Fruit fly (Drosophila melanogaster) whole organism, pupa: ENCODE measurements around the gene CG45071.
A peak's percentile ranks its signal among the peaks of the same experiment; 100 is the strongest.

ENCODE experiments used
- CG10348 ChIP-seq: fragments of 200-800 bp; sonication (Bioruptor generic); IDR thresholded peaks from 2 replicates; pipeline ENCODE4 v1.3.6; 2022; ENCODE audit warnings: missing biosample characterization, missing genetic modification characterization
- CG12605 ChIP-seq: fragments of 200-800 bp; sonication (Bioruptor generic); IDR thresholded peaks from 2 replicates; pipeline ENCODE4 v1.3.6; 2022; ENCODE audit warnings: missing biosample characterization, missing genetic modification characterization
- CG13204 ChIP-seq: fragments of 200-800 bp; sonication (Bioruptor generic); optimal IDR thresholded peaks from 2 replicates; lab custom pipeline; 2018; ENCODE audit warnings: missing biosample characterization, mild to moderate bottlenecking, missing genetic modification characterization, moderate library complexity
- CG14655 ChIP-seq: fragments of 200-800 bp; sonication (Bioruptor generic); optimal IDR thresholded peaks from 3 replicates; lab custom pipeline; 2017; ENCODE audit warnings: mild to moderate bottlenecking, missing biosample characterization, missing genetic modification reagents, missing genetic modification characterization
- CG15710 ChIP-seq: fragments of 200-800 bp; sonication (Bioruptor generic); optimal IDR thresholded peaks from 2 replicates; lab custom pipeline; 2018; ENCODE audit warnings: missing biosample characterization, mild to moderate bottlenecking, missing genetic modification characterization, moderate library complexity
- CG17806 ChIP-seq: fragments of 200-800 bp; sonication (Bioruptor generic); optimal IDR thresholded peaks from 2 replicates; lab custom pipeline; 2018; ENCODE audit warnings: missing biosample characterization, mild to moderate bottlenecking, missing genetic modification characterization, moderate library complexity
- CG32121 ChIP-seq: fragments of 200-800 bp; sonication (Bioruptor generic); IDR thresholded peaks from 2 replicates; pipeline ENCODE4 v1.3.6; 2022; ENCODE audit warnings: missing biosample characterization, missing genetic modification characterization
- CG34367 ChIP-seq: fragments of 200-800 bp; sonication (Bioruptor generic); optimal IDR thresholded peaks from 2 replicates; lab custom pipeline; 2018; ENCODE audit warnings: missing biosample characterization, mild to moderate bottlenecking, missing genetic modification characterization
- CG4496 ChIP-seq: fragments of 200-800 bp; sonication (Bioruptor generic); IDR thresholded peaks from 3 replicates; pipeline ENCODE4 v1.3.6; 2022; ENCODE audit warnings: missing biosample characterization, missing genetic modification characterization
- CG8159 ChIP-seq: fragments of 200-800 bp; sonication (Bioruptor generic); optimal IDR thresholded peaks from 3 replicates; lab custom pipeline; 2018; ENCODE audit warnings: missing biosample characterization, mild to moderate bottlenecking, missing genetic modification characterization, moderate library complexity
- CG8301 ChIP-seq: fragments of 200-800 bp; sonication (Bioruptor generic); optimal IDR thresholded peaks from 2 replicates; lab custom pipeline; 2018; ENCODE audit warnings: missing biosample characterization, mild to moderate bottlenecking, missing genetic modification characterization
- CG9948 ChIP-seq: fragments of 200-800 bp; sonication (Bioruptor generic); optimal IDR thresholded peaks from 2 replicates; lab custom pipeline; 2018; ENCODE audit warnings: missing biosample characterization, mild to moderate bottlenecking, missing genetic modification characterization, moderate library complexity
- D1 ChIP-seq: fragments of 200-800 bp; sonication (Bioruptor generic); optimal IDR thresholded peaks from 2 replicates; lab custom pipeline; 2018; ENCODE audit warnings: missing biosample characterization, mild to moderate bottlenecking, missing genetic modification characterization, moderate library complexity
- EcR ChIP-seq: fragments of 200-800 bp; sonication (Bioruptor generic); optimal IDR thresholded peaks from 3 replicates; lab custom pipeline; 2019; ENCODE audit warnings: missing biosample characterization, missing genetic modification characterization, mild to moderate bottlenecking, moderate library complexity, missing genetic modification reagents
- Ets98B ChIP-seq: fragments of 200-800 bp; sonication (Bioruptor generic); IDR thresholded peaks from 2 replicates; pipeline ENCODE4 v1.3.6; 2022; ENCODE audit warnings: missing biosample characterization, missing genetic modification characterization
- Pif1A ChIP-seq: fragments of 200-800 bp; sonication (Bioruptor generic); optimal IDR thresholded peaks from 3 replicates; lab custom pipeline; 2016; ENCODE audit warnings: missing biosample characterization, missing genetic modification characterization
- Pif1B ChIP-seq: fragments of 200-800 bp; sonication (Bioruptor generic); optimal IDR thresholded peaks from 3 replicates; lab custom pipeline; 2016; ENCODE audit warnings: missing biosample characterization, missing genetic modification characterization
- Snoo ChIP-seq: fragments of 200-800 bp; sonication (Bioruptor generic); optimal IDR thresholded peaks from 3 replicates; lab custom pipeline; 2017; ENCODE audit warnings: missing biosample characterization, mild to moderate bottlenecking, missing genetic modification characterization, inconsistent platforms
- fd96Ca ChIP-seq: fragments of 200-800 bp; sonication (Bioruptor generic); IDR thresholded peaks from 3 replicates; pipeline ENCODE4 v1.3.6; 2022; ENCODE audit warnings: missing biosample characterization, missing genetic modification characterization
- gl ChIP-seq: fragments of 200-800 bp; sonication (Bioruptor generic); optimal IDR thresholded peaks from 2 replicates; lab custom pipeline; 2018; ENCODE audit warnings: missing biosample characterization, mild to moderate bottlenecking, missing genetic modification characterization
- rn ChIP-seq: fragments of 200-800 bp; sonication (Bioruptor generic); IDR thresholded peaks from 2 replicates; pipeline ENCODE4 v1.3.6; 2022; ENCODE audit warnings: missing biosample characterization, missing genetic modification characterization

The CG45071 gene

DNA sequence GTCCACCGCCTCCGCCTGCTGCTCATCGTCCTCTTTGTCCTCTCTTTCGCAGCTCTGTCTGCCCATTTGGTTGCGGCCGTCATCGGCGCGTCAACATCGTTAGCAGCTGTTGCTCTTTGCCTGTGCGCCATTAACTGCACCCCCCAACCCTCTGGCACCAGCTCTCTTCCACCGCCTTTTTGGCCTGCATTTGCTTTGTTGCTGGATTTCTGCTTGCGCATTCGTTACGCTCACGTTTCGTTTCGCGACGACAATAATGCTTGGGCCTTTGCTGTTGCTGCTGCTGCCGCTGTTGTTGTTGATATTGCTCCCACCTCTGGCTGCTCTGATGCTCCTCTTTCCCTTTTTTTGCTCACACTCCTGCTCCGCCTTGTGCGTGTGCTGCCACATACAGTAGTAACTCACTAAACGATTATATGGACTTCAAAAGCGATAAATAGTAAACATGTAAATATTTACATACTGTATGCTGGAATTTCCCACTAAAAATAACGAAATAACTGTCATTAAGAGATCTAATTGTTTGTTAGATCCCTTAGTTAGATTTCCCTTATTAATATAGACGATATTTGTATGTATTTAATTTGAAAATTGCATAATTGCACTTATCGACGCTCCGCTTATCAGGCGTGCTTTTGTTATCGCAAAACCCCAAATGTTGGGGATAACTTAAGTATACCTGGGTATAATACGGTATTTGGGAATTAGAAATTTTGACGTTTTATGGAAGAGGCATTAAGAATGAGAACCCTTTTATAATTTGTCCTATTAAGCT is 3.9 kb upstream of the CG45071 start:
- TF ChIP-seq D1 (tag; lab: Kevin White, UChicago), result peak; percentile 12
- no peak for TF ChIP-seq rn (GFP tag; lab: Robert Waterston, UW)
- TF ChIP-seq CG17806 (tag; lab: Kevin White, UChicago), result peak; percentile 25
- TF ChIP-seq fd96Ca (GFP tag; lab: Robert Waterston, UW), result peak; percentile 25; the same call in 1 of the 3 replicates
- peak; percentile 99 for TF ChIP-seq CG13204 (GFP tag; lab: Kevin White, UChicago)
- TF ChIP-seq CG32121 (GFP tag; lab: Robert Waterston, UW), result peak; percentile 60
- TF ChIP-seq CG14655 (GFP tag; lab: Kevin White, UChicago), result peak; percentile 2
- TF ChIP-seq CG12605 (GFP tag; lab: Robert Waterston, UW), result no peak; the same call in 1 of the 2 replicates
- TF ChIP-seq CG34367 (tag; lab: Kevin White, UChicago), result peak; percentile 5
- TF ChIP-seq EcR, result peak; percentile 83
- peak; percentile 7 for TF ChIP-seq CG9948 (tag; lab: Kevin White, UChicago)
- no peak for TF ChIP-seq Pif1A (GFP tag; lab: Kevin White, UChicago)
- TF ChIP-seq Ets98B (GFP tag; lab: Robert Waterston, UW), result peak; percentile 47; the same call in 1 of the 2 replicates
- peak; percentile 71; the same call in 2 of the 3 replicates for TF ChIP-seq CG4496 (GFP tag; lab: Robert Waterston, UW)
- TF ChIP-seq gl (tag; lab: Kevin White, UChicago), result peak; percentile 8
- TF ChIP-seq CG8159 (tag; lab: Kevin White, UChicago), result peak; percentile 52
- no peak for TF ChIP-seq Pif1B (GFP tag; lab: Kevin White, UChicago)
- peak; percentile 22 for TF ChIP-seq Snoo (tag; lab: Kevin White, UChicago)
- 0 out of 2 replicates have a peak, but pooled peaks have one; percentile 7 for TF ChIP-seq CG10348
- TF ChIP-seq CG15710 (tag; lab: Kevin White, UChicago), result peak; percentile 37
- TF ChIP-seq CG8301 (tag; lab: Kevin White, UChicago), result peak; percentile 18

dm6 chr3L:15102669-15103309 is 2.9 kb upstream of the CG45071 start:
- peak; percentile 96 for TF ChIP-seq CG13204 (GFP tag; lab: Kevin White, UChicago)
- peak; percentile 49 for TF ChIP-seq CG15710 (tag; lab: Kevin White, UChicago)
- TF ChIP-seq CG12605 (GFP tag; lab: Robert Waterston, UW), result no peak
- peak; percentile 25 for TF ChIP-seq CG9948 (tag; lab: Kevin White, UChicago)
- peak; percentile 5 for TF ChIP-seq Pif1A (GFP tag; lab: Kevin White, UChicago)
- peak; percentile 38 for TF ChIP-seq CG34367 (tag; lab: Kevin White, UChicago)
- TF ChIP-seq EcR, result peak; percentile 49
- TF ChIP-seq CG17806 (tag; lab: Kevin White, UChicago), result peak; percentile 31
- TF ChIP-seq gl (tag; lab: Kevin White, UChicago), result no peak
- TF ChIP-seq CG8301 (tag; lab: Kevin White, UChicago), result peak; percentile 13
- TF ChIP-seq CG8159 (tag; lab: Kevin White, UChicago), result peak; percentile 49
- TF ChIP-seq fd96Ca (GFP tag; lab: Robert Waterston, UW), result 0 out of 3 replicates have a peak, but pooled peaks have one; percentile 12
- no peak for TF ChIP-seq D1 (tag; lab: Kevin White, UChicago)
- TF ChIP-seq CG14655 (GFP tag; lab: Kevin White, UChicago), result peak; percentile 49
- TF ChIP-seq Ets98B (GFP tag; lab: Robert Waterston, UW), result peak; percentile 31
- peak; percentile 54; the same call in 1 of the 3 replicates for TF ChIP-seq CG4496 (GFP tag; lab: Robert Waterston, UW)

dm6 chr3L:15103988-15104848 is 1.5 kb upstream of the CG45071 start:
- TF ChIP-seq CG9948 (tag; lab: Kevin White, UChicago) (no peak), CG13204 (GFP tag; lab: Kevin White, UChicago) (peak; percentile 99), CG8159 (tag; lab: Kevin White, UChicago) (no peak), CG17806 (tag; lab: Kevin White, UChicago) (peak; percentile 4), Snoo (tag; lab: Kevin White, UChicago) (peak; percentile 19), CG32121 (GFP tag; lab: Robert Waterston, UW) (no peak; the same call in 1 of the 2 replicates), EcR (peak; percentile 49), Pif1B (GFP tag; lab: Kevin White, UChicago) (peak; percentile 33), CG15710 (tag; lab: Kevin White, UChicago) (no peak), fd96Ca (GFP tag; lab: Robert Waterston, UW) (peak; percentile 24; the same call in 1 of the 3 replicates), D1 (tag; lab: Kevin White, UChicago) (no peak), CG4496 (GFP tag; lab: Robert Waterston, UW) (no peak)
- TF ChIP-seq, all 21 proteins: peak for 6

DNA sequence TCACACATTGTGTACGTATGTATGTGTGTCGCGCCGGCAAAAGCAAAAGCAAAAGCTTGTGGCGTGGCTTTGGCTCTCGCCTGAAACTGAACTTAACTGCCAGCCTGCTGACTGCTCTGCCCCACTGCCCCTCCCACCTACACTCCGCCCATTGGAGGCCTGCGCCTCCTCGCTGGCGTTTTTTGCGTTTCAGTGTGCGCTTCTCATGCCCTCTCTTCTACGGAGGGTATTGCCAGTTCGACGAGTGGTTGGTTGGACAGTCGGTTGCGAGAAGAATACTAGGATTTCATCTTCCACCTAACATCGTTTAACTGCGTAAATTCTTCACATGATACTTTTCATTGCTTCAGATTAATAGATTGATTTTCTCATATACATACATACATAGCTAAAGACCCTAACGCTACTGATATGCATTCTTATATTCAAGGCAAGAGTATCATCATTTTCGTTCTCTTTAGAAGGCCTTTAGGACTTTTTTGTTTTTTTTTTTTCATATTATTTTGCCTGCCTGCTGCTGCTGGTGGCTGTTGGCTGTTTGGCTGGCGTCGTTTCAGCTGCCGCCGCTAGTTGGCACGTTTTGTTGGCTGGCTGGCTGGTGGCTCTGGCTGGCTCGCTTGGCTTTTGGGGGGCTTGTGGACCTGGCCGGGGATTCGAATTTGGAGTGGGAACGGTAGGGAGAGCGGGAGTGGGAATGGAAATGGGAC is 680 bp upstream of the CG45071 start:
- peak; percentile 87 for TF ChIP-seq CG4496 (GFP tag; lab: Robert Waterston, UW)
- TF ChIP-seq CG12605 (GFP tag; lab: Robert Waterston, UW), result peak; percentile 76
- peak; percentile 82 for TF ChIP-seq Ets98B (GFP tag; lab: Robert Waterston, UW)
- TF ChIP-seq D1 (tag; lab: Kevin White, UChicago), result peak; percentile 53
- TF ChIP-seq CG8159 (tag; lab: Kevin White, UChicago), result peak; percentile 90
- TF ChIP-seq CG34367 (tag; lab: Kevin White, UChicago), result peak; percentile 89
- peak; percentile 90 for TF ChIP-seq Snoo (tag; lab: Kevin White, UChicago)
- TF ChIP-seq CG13204 (GFP tag; lab: Kevin White, UChicago), result peak; percentile 6
- peak; percentile 92 for TF ChIP-seq fd96Ca (GFP tag; lab: Robert Waterston, UW)
- TF ChIP-seq CG8301 (tag; lab: Kevin White, UChicago), result peak; percentile 90
- TF ChIP-seq EcR, result no peak
- TF ChIP-seq CG15710 (tag; lab: Kevin White, UChicago), result peak; percentile 94
- peak; percentile 84 for TF ChIP-seq CG9948 (tag; lab: Kevin White, UChicago)
- no peak; the same call in 1 of the 2 replicates for TF ChIP-seq CG10348
- TF ChIP-seq CG17806 (tag; lab: Kevin White, UChicago), result peak; percentile 87
- peak; percentile 87 for TF ChIP-seq CG32121 (GFP tag; lab: Robert Waterston, UW)
- peak; percentile 88 for TF ChIP-seq Pif1B (GFP tag; lab: Kevin White, UChicago)
- peak; percentile 84 for TF ChIP-seq rn (GFP tag; lab: Robert Waterston, UW)
- TF ChIP-seq gl (tag; lab: Kevin White, UChicago), result peak; percentile 73
- TF ChIP-seq Pif1A (GFP tag; lab: Kevin White, UChicago), result peak; percentile 95
- peak; percentile 88 for TF ChIP-seq CG14655 (GFP tag; lab: Kevin White, UChicago)
